Fruit fly (Drosophila melanogaster) whole organism, embryonic: ENCODE measurements around the gene mon2.

Experiments
- Blimp-1 ChIP-seq: fragments of 200-800 bp; sonication (Bioruptor generic); optimal IDR thresholded peaks from 3 replicates; lab custom pipeline; 2018; ENCODE audit warnings: missing biosample characterization, missing genetic modification characterization, mild to moderate bottlenecking, moderate library complexity, missing genetic modification reagents
- BtbVII ChIP-seq: fragments of 200-800 bp; sonication (Bioruptor generic); optimal IDR thresholded peaks from 3 replicates; lab custom pipeline; 2017; ENCODE audit warnings: missing biosample characterization, mild to moderate bottlenecking, missing genetic modification characterization
- CG10147 ChIP-seq: fragments of 200-800 bp; sonication (Bioruptor generic); optimal IDR thresholded peaks from 2 replicates; lab custom pipeline; 2019; ENCODE audit warnings: missing biosample characterization, mild to moderate bottlenecking, missing genetic modification characterization, moderate library complexity
- CG11504 ChIP-seq: fragments of 200-800 bp; sonication (Bioruptor generic); optimal IDR thresholded peaks from 3 replicates; lab custom pipeline; 2019; ENCODE audit warnings: missing biosample characterization, mild to moderate bottlenecking, missing genetic modification characterization, moderate library complexity
- CG13624 ChIP-seq: fragments of 200-800 bp; sonication (Bioruptor generic); optimal IDR thresholded peaks from 2 replicates; lab custom pipeline; 2016; ENCODE audit warnings: missing biosample characterization, missing genetic modification characterization
- CG17361 ChIP-seq: fragments of 200-800 bp; sonication (Bioruptor generic); IDR thresholded peaks from 3 replicates; pipeline ENCODE4 v1.3.6; 2022; ENCODE audit warnings: missing biosample characterization, missing genetic modification characterization
- CG1792 ChIP-seq: fragments of 200-800 bp; sonication (Bioruptor generic); optimal IDR thresholded peaks from 2 replicates; lab custom pipeline; 2016; ENCODE audit warnings: missing biosample characterization, missing genetic modification characterization
- CG1832 ChIP-seq: fragments of 200-800 bp; sonication (Bioruptor generic); optimal IDR thresholded peaks from 2 replicates; lab custom pipeline; 2017; ENCODE audit warnings: missing biosample characterization, mild to moderate bottlenecking, missing genetic modification characterization, inconsistent platforms
- CG2202 ChIP-seq: fragments of 200-800 bp; sonication (Bioruptor generic); optimal IDR thresholded peaks from 2 replicates; lab custom pipeline; 2018; ENCODE audit warnings: missing biosample characterization, mild to moderate bottlenecking, missing genetic modification characterization
- CG2678 ChIP-seq: fragments of 200-800 bp; sonication (Bioruptor generic); optimal IDR thresholded peaks from 3 replicates; lab custom pipeline; 2019; ENCODE audit warnings: missing biosample characterization, mild to moderate bottlenecking, missing genetic modification characterization, moderate library complexity
- CG33557 ChIP-seq: fragments of 200-800 bp; sonication (Bioruptor generic); optimal IDR thresholded peaks from 2 replicates; lab custom pipeline; 2019; ENCODE audit warnings: missing biosample characterization, mild to moderate bottlenecking, missing genetic modification characterization, moderate library complexity
- CG3838 ChIP-seq: fragments of 200-800 bp; sonication (Bioruptor generic); optimal IDR thresholded peaks from 3 replicates; lab custom pipeline; 2016; ENCODE audit warnings: missing biosample characterization, missing genetic modification characterization
- CG4854 ChIP-seq: fragments of 200-800 bp; sonication (Bioruptor generic); optimal IDR thresholded peaks from 2 replicates; lab custom pipeline; 2016; ENCODE audit warnings: missing biosample characterization, missing genetic modification characterization, inconsistent platforms
- CG7556 ChIP-seq: fragments of 200-800 bp; sonication (Bioruptor generic); optimal IDR thresholded peaks from 2 replicates; lab custom pipeline; 2017; ENCODE audit warnings: missing biosample characterization, mild to moderate bottlenecking, missing genetic modification characterization
- CG9932 ChIP-seq: fragments of 200-800 bp; sonication (Bioruptor generic); IDR thresholded peaks from 2 replicates; pipeline ENCODE4 v1.3.6; 2022; ENCODE audit warnings: missing biosample characterization, missing genetic modification characterization
- D19B ChIP-seq: fragments of 200-800 bp; sonication (Bioruptor generic); optimal IDR thresholded peaks from 2 replicates; lab custom pipeline; 2017; ENCODE audit warnings: missing biosample characterization, mild to moderate bottlenecking, missing genetic modification characterization
- Dip2 ChIP-seq: fragments of 200-800 bp; sonication (Bioruptor generic); IDR thresholded peaks from 2 replicates; pipeline ENCODE4 v1.3.6; 2022; ENCODE audit warnings: missing biosample characterization, missing genetic modification characterization
- GATAe ChIP-seq: fragments of 200-800 bp; sonication (Bioruptor generic); conservative IDR thresholded peaks from 2 replicates; pipeline ENCODE4 v1.3.6; 2022; ENCODE audit warnings: missing biosample characterization, missing genetic modification characterization
- Gsc ChIP-seq: fragments of 200-800 bp; sonication (Bioruptor generic); IDR thresholded peaks from 2 replicates; pipeline ENCODE4 v1.3.6; 2022; ENCODE audit warnings: missing biosample characterization, missing genetic modification characterization
- H2.0 ChIP-seq: fragments of 200-800 bp; sonication (Bioruptor generic); IDR thresholded peaks from 2 replicates; pipeline ENCODE4 v1.3.6; 2022; ENCODE audit warnings: missing biosample characterization, missing genetic modification characterization
- Hey ChIP-seq: fragments of 200-800 bp; sonication (Bioruptor generic); optimal IDR thresholded peaks from 3 replicates; lab custom pipeline; 2018; ENCODE audit warnings: missing biosample characterization, mild to moderate bottlenecking, missing genetic modification characterization
- Hmr ChIP-seq: fragments of 200-800 bp; sonication (Bioruptor generic); optimal IDR thresholded peaks from 3 replicates; lab custom pipeline; 2017; ENCODE audit warnings: mild to moderate bottlenecking, missing biosample characterization, missing genetic modification reagents, missing genetic modification characterization
- Hr78 ChIP-seq, 2 experiments: fragments of 200-800 bp in 1 of 2; fragments of >200 bp in 1 of 2; sonication (Bioruptor generic) in 1 of 2; optimal IDR thresholded peaks; 2 replicates each; lab custom pipeline; 2017 to 2019; ENCODE audit warnings: missing biosample characterization in 2 of 2, missing genetic modification characterization in 2 of 2, mild to moderate bottlenecking in 1 of 2, moderate library complexity in 1 of 2
- Jarid2 ChIP-seq: fragments of 200-800 bp; sonication (Bioruptor generic); optimal IDR thresholded peaks from 3 replicates; lab custom pipeline; 2017; ENCODE audit warnings: mild to moderate bottlenecking, missing biosample characterization, missing genetic modification reagents, missing genetic modification characterization
- Lim3 ChIP-seq: fragments of 200-800 bp; sonication (Bioruptor generic); IDR thresholded peaks from 2 replicates; pipeline ENCODE4 v1.3.6; 2022; ENCODE audit warnings: missing biosample characterization, missing genetic modification characterization
- MTF-1 ChIP-seq: fragments of 200-800 bp; sonication (Bioruptor generic); optimal IDR thresholded peaks from 2 replicates; lab custom pipeline; 2018; ENCODE audit warnings: missing biosample characterization, mild to moderate bottlenecking, missing genetic modification characterization, borderline replicate concordance
- NC2β ChIP-seq: fragments of 200-800 bp; sonication (Bioruptor generic); optimal IDR thresholded peaks from 2 replicates; lab custom pipeline; 2016; ENCODE audit warnings: missing biosample characterization, missing genetic modification characterization
- NFAT ChIP-seq: fragments of 200-800 bp; sonication (Bioruptor generic); IDR thresholded peaks from 2 replicates; pipeline ENCODE4 v1.3.6; 2022; ENCODE audit warnings: missing biosample characterization, missing genetic modification characterization
- Sin3A ChIP-seq: fragments of >200 bp; optimal IDR thresholded peaks from 2 replicates; lab custom pipeline; 2018
- YL-1 ChIP-seq: fragments of 200-800 bp; sonication (Bioruptor generic); optimal IDR thresholded peaks from 3 replicates; lab custom pipeline; 2017; ENCODE audit warnings: missing biosample characterization, mild to moderate bottlenecking, missing genetic modification characterization
- ara ChIP-seq: fragments of 200-800 bp; sonication (Bioruptor generic); IDR thresholded peaks from 2 replicates; pipeline ENCODE4 v1.3.6; 2022; ENCODE audit warnings: missing biosample characterization, missing genetic modification characterization
- bbx ChIP-seq: fragments of 200-800 bp; sonication (Bioruptor generic); IDR thresholded peaks from 2 replicates; pipeline ENCODE4 v1.3.6; 2022; ENCODE audit warnings: missing biosample characterization, missing genetic modification characterization; ENCODE audit not compliant: partially characterized antibody
- ci ChIP-seq: fragments of 200-800 bp; sonication (Bioruptor generic); IDR thresholded peaks from 3 replicates; pipeline ENCODE4 v1.3.6; 2022; ENCODE audit warnings: missing biosample characterization, missing genetic modification characterization
- crp ChIP-seq, 2 experiments: fragments of 200-800 bp; sonication (Bioruptor generic); optimal IDR thresholded peaks; 2 replicates in 1 of 2; 3 replicates in 1 of 2; lab custom pipeline; 2017; ENCODE audit warnings: missing biosample characterization in 2 of 2, missing genetic modification characterization in 2 of 2, mild to moderate bottlenecking in 1 of 2, moderate library complexity in 1 of 2
- dmrt11E ChIP-seq: fragments of 200-800 bp; sonication (Bioruptor generic); optimal IDR thresholded peaks from 3 replicates; lab custom pipeline; 2018; ENCODE audit warnings: missing biosample characterization, mild to moderate bottlenecking, missing genetic modification characterization, moderate library complexity
- dysf ChIP-seq: fragments of 200-800 bp; sonication (Bioruptor generic); IDR thresholded peaks from 3 replicates; pipeline ENCODE4 v1.3.6; 2022; ENCODE audit warnings: missing biosample characterization, missing genetic modification characterization
- gfzf ChIP-seq: fragments of 200-800 bp; sonication (Bioruptor generic); optimal IDR thresholded peaks from 2 replicates; lab custom pipeline; 2016; ENCODE audit warnings: missing biosample characterization, mild to moderate bottlenecking, missing genetic modification characterization, moderate library complexity
- gro ChIP-seq: fragments of 200-800 bp; sonication (Bioruptor generic); optimal IDR thresholded peaks from 2 replicates; lab custom pipeline; 2016; ENCODE audit warnings: missing biosample characterization, missing genetic modification characterization
- gsb ChIP-seq: fragments of 200-800 bp; sonication (Bioruptor generic); IDR thresholded peaks from 2 replicates; pipeline ENCODE4 v1.3.6; 2022; ENCODE audit warnings: missing biosample characterization, missing genetic modification characterization
- hb ChIP-seq: fragments of 200-800 bp; sonication (Bioruptor generic); IDR thresholded peaks from 3 replicates; pipeline ENCODE4 v1.3.6; 2022; ENCODE audit warnings: missing biosample characterization, missing genetic modification characterization; ENCODE audit not compliant: partially characterized antibody
- jumu ChIP-seq: fragments of 200-800 bp; sonication (Bioruptor generic); optimal IDR thresholded peaks from 3 replicates; lab custom pipeline; 2016; ENCODE audit warnings: missing biosample characterization, missing genetic modification characterization
- kni ChIP-seq: fragments of 200-800 bp; sonication (Bioruptor generic); optimal IDR thresholded peaks from 3 replicates; lab custom pipeline; 2017; ENCODE audit warnings: mild to moderate bottlenecking, missing biosample characterization, missing genetic modification reagents, missing genetic modification characterization
- mirr ChIP-seq: fragments of 200-800 bp; sonication (Bioruptor generic); optimal IDR thresholded peaks from 3 replicates; lab custom pipeline; 2018; ENCODE audit warnings: missing biosample characterization, mild to moderate bottlenecking, missing genetic modification characterization
- pfk ChIP-seq: fragments of 200-800 bp; sonication (Bioruptor generic); optimal IDR thresholded peaks from 2 replicates; lab custom pipeline; 2018; ENCODE audit warnings: missing biosample characterization, mild to moderate bottlenecking, missing genetic modification characterization, moderate library complexity
- psq ChIP-seq: fragments of 200-800 bp; sonication (Bioruptor generic); optimal IDR thresholded peaks from 2 replicates; lab custom pipeline; 2017; ENCODE audit warnings: missing biosample characterization, missing genetic modification characterization
- rib ChIP-seq: fragments of 200-800 bp; sonication (Bioruptor generic); IDR thresholded peaks from 2 replicates; pipeline ENCODE4 v1.3.6; 2022; ENCODE audit warnings: missing biosample characterization, missing genetic modification characterization
- slbo ChIP-seq: fragments of 200-800 bp; sonication (Bioruptor generic); IDR thresholded peaks from 2 replicates; pipeline ENCODE4 v1.3.6; 2022; ENCODE audit warnings: missing biosample characterization, missing genetic modification characterization
- stwl ChIP-seq: fragments of 200-800 bp; sonication (Bioruptor generic); optimal IDR thresholded peaks from 3 replicates; lab custom pipeline; 2018; ENCODE audit warnings: missing biosample characterization, mild to moderate bottlenecking, missing genetic modification characterization, moderate library complexity
- tap ChIP-seq: fragments of 200-800 bp; optimal IDR thresholded peaks from 3 replicates; lab custom pipeline; 2019; ENCODE audit warnings: missing biosample characterization, mild to moderate bottlenecking, missing genetic modification characterization, moderate library complexity
- tna ChIP-seq: fragments of 200-800 bp; sonication (Bioruptor generic); IDR thresholded peaks from 2 replicates; pipeline ENCODE4 v1.3.6; 2022; ENCODE audit warnings: missing biosample characterization, missing genetic modification characterization; ENCODE audit not compliant: partially characterized antibody
- toy ChIP-seq: fragments of 200-800 bp; sonication (Bioruptor generic); IDR thresholded peaks from 2 replicates; pipeline ENCODE4 v1.3.6; 2022; ENCODE audit warnings: missing biosample characterization, missing genetic modification characterization

mon2 gene

DNA sequence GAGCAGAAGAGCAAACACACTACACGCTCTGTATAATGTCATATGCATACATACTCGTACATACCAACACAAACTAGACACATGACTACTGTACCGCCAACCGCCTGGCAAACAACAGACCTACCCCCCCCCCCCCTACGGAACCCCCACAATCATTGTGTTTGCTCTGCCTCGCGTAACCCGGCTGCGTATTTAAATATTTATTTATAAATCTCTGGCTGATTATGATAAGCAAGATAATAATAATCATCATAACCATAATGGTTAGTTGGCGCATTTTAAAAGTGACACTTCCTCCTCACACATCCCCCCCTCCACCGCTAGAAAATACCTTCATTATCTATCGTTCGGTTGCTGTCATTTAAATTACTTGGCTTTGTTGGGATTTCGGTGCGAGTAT lies 26.3 kb downstream of the mon2 start (continued):
- TF ChIP-seq CG11504 (tag; lab: Kevin White, UChicago) (peak; percentile 37), dysf (GFP tag; lab: Robert Waterston, UW) (peak; percentile 44; the same call in 1 of the 3 replicates), Dip2 (GFP tag; lab: Robert Waterston, UW) (no peak), Gsc (no peak), Hey (peak; percentile 53), CG17361 (GFP tag; lab: Robert Waterston, UW) (0 out of 3 replicates have a peak, but pooled peaks have one; percentile 37), gsb (GFP tag; lab: Robert Waterston, UW) (peak; percentile 49), ci (GFP tag; lab: Robert Waterston, UW) (peak; percentile 65; the same call in 2 of the 3 replicates), ara (GFP tag; lab: Robert Waterston, UW) (no peak), GATAe (GFP tag; lab: Robert Waterston, UW) (no peak), CG2678 (tag; lab: Kevin White, UChicago) (peak; percentile 75), toy (GFP tag; lab: Robert Waterston, UW) (no peak), kni (GFP tag; lab: Kevin White, UChicago) (peak; percentile 74), CG7556 (GFP tag; lab: Kevin White, UChicago) (peak; percentile 42), CG9932 (GFP tag; lab: Robert Waterston, UW) (no peak), Lim3 (GFP tag; lab: Robert Waterston, UW) (no peak), Sin3A (lab: Kevin White, UChicago) (no peak), gfzf (GFP tag; lab: Kevin White, UChicago) (no peak), CG1832 (GFP tag; lab: Kevin White, UChicago) (no peak), MTF-1 (GFP tag; lab: Kevin White, UChicago) (peak; percentile 45), psq (no peak), dmrt11E (peak; percentile 18), jumu (no peak), NFAT (GFP tag; lab: Robert Waterston, UW) (peak; percentile 53; the same call in 1 of the 2 replicates), BtbVII (GFP tag; lab: Kevin White, UChicago) (peak; percentile 82), NC2β (GFP tag; lab: Kevin White, UChicago) (no peak), Hr78 (GFP tag; optimal IDR thresholded peaks at IDR 0.05; lab: Kevin White, UChicago) (peak in 1 of 2 experiments; percentile 64), CG3838 (GFP tag; lab: Kevin White, UChicago) (no peak), gro (GFP tag; lab: Kevin White, UChicago) (peak; percentile 40), CG2202 (peak; percentile 30), tap (tag; lab: Kevin White, UChicago) (peak; percentile 16), rib (no peak), CG1792 (GFP tag; lab: Kevin White, UChicago) (no peak), CG4854 (GFP tag; lab: Kevin White, UChicago) (peak; percentile 16), CG33557 (GFP tag; lab: Kevin White, UChicago) (peak; percentile 5), Hmr (GFP tag; lab: Kevin White, UChicago) (peak; percentile 83), tna (GFP tag; lab: Robert Waterston, UW) (no peak), Jarid2 (peak; percentile 39), CG10147 (peak; percentile 52), hb (GFP tag; lab: Robert Waterston, UW) (no peak), H2.0 (no peak), crp (GFP tag; optimal IDR thresholded peaks at IDR 0.05; lab: Kevin White, UChicago) (no peak), bbx (no peak), D19B (no peak), mirr (GFP tag; lab: Kevin White, UChicago) (peak; percentile 66), Blimp-1 (GFP tag; lab: Kevin White, UChicago) (peak; percentile 43), slbo (no peak), stwl (tag; lab: Kevin White, UChicago) (no peak), CG13624 (GFP tag; lab: Kevin White, UChicago) (no peak), pfk (peak; percentile 45), YL-1 (GFP tag; lab: Kevin White, UChicago) (no peak)
